Fruit fly (Drosophila melanogaster) whole organism, embryonic: ENCODE measurements around the gene Eig71Ei.

ENCODE experiments used
- Atf6 ChIP-seq: fragments of 200-800 bp; sonication (Bioruptor generic); IDR thresholded peaks from 2 replicates; pipeline ENCODE4 v1.3.6; 2022; ENCODE audit warnings: missing biosample characterization, missing genetic modification characterization
- B-H2 ChIP-seq: fragments of 200-800 bp; sonication (Bioruptor generic); optimal IDR thresholded peaks from 2 replicates; lab custom pipeline; 2018; ENCODE audit warnings: missing biosample characterization, mild to moderate bottlenecking, missing genetic modification characterization
- BtbVII ChIP-seq: fragments of 200-800 bp; sonication (Bioruptor generic); optimal IDR thresholded peaks from 3 replicates; lab custom pipeline; 2017; ENCODE audit warnings: missing biosample characterization, mild to moderate bottlenecking, missing genetic modification characterization
- CG11696 ChIP-seq: fragments of 200-800 bp; sonication (Bioruptor generic); IDR thresholded peaks from 2 replicates; pipeline ENCODE4 v1.3.6; 2022; ENCODE audit warnings: missing biosample characterization, missing genetic modification characterization
- CG13123 ChIP-seq: fragments of 200-800 bp; sonication (Bioruptor generic); optimal IDR thresholded peaks from 2 replicates; lab custom pipeline; 2016; ENCODE audit warnings: missing biosample characterization, missing genetic modification characterization
- CG13775 ChIP-seq: fragments of 200-800 bp; sonication (Bioruptor generic); optimal IDR thresholded peaks from 3 replicates; lab custom pipeline; 2017; ENCODE audit warnings: missing biosample characterization, mild to moderate bottlenecking, missing genetic modification characterization
- CG14050 ChIP-seq: fragments of 200-800 bp; sonication (Bioruptor generic); IDR thresholded peaks from 3 replicates; pipeline ENCODE4 v1.3.6; 2022; ENCODE audit warnings: missing biosample characterization, missing genetic modification characterization
- CG15514 ChIP-seq: fragments of 200-800 bp; sonication (Bioruptor generic); optimal IDR thresholded peaks from 3 replicates; lab custom pipeline; 2017; ENCODE audit warnings: missing biosample characterization, missing genetic modification characterization, mild to moderate bottlenecking, moderate library complexity, missing genetic modification reagents
- CG17385 ChIP-seq: fragments of 200-800 bp; sonication (Bioruptor generic); optimal IDR thresholded peaks from 3 replicates; lab custom pipeline; 2018; ENCODE audit warnings: missing biosample characterization, mild to moderate bottlenecking, missing genetic modification characterization
- CG17568 ChIP-seq: fragments of 200-800 bp; sonication (Bioruptor generic); optimal IDR thresholded peaks from 2 replicates; lab custom pipeline; 2018; ENCODE audit warnings: missing biosample characterization, mild to moderate bottlenecking, missing genetic modification characterization, moderate library complexity
- CG4854 ChIP-seq: fragments of 200-800 bp; sonication (Bioruptor generic); optimal IDR thresholded peaks from 2 replicates; lab custom pipeline; 2016; ENCODE audit warnings: missing biosample characterization, missing genetic modification characterization, inconsistent platforms
- CG7372 ChIP-seq: fragments of 200-800 bp; sonication (Bioruptor generic); IDR thresholded peaks from 2 replicates; pipeline ENCODE4 v1.3.6; 2022; ENCODE audit warnings: missing biosample characterization, missing genetic modification characterization
- CG7786 ChIP-seq: fragments of 200-800 bp; sonication (Bioruptor generic); optimal IDR thresholded peaks from 2 replicates; lab custom pipeline; 2016; ENCODE audit warnings: missing biosample characterization, missing genetic modification characterization
- CG8359 ChIP-seq: fragments of 200-800 bp; sonication (Bioruptor generic); optimal IDR thresholded peaks from 2 replicates; lab custom pipeline; 2017; ENCODE audit warnings: missing biosample characterization, mild to moderate bottlenecking, missing genetic modification characterization, borderline replicate concordance
- CG8924 ChIP-seq: fragments of 200-800 bp; optimal IDR thresholded peaks from 3 replicates; lab custom pipeline; 2019; ENCODE audit warnings: missing biosample characterization, mild to moderate bottlenecking, missing genetic modification characterization, moderate library complexity
- CG9437 ChIP-seq: fragments of 200-800 bp; sonication (Bioruptor generic); optimal IDR thresholded peaks from 2 replicates; lab custom pipeline; 2018; ENCODE audit warnings: missing biosample characterization, mild to moderate bottlenecking, missing genetic modification characterization
- CG9727 ChIP-seq: fragments of 200-800 bp; sonication (Bioruptor generic); optimal IDR thresholded peaks from 3 replicates; lab custom pipeline; 2017; ENCODE audit warnings: missing biosample characterization, mild to moderate bottlenecking, missing genetic modification characterization
- CG9817 ChIP-seq: fragments of 200-800 bp; sonication (Bioruptor generic); optimal IDR thresholded peaks from 2 replicates; lab custom pipeline; 2018; ENCODE audit warnings: missing biosample characterization, mild to moderate bottlenecking, missing genetic modification characterization, moderate library complexity
- CG9876 ChIP-seq: fragments of 200-800 bp; sonication (Bioruptor generic); optimal IDR thresholded peaks from 2 replicates; lab custom pipeline; 2016; ENCODE audit warnings: missing biosample characterization, missing genetic modification characterization
- Dp ChIP-seq: fragments of 200-800 bp; sonication (Bioruptor generic); optimal IDR thresholded peaks from 2 replicates; lab custom pipeline; 2018; ENCODE audit warnings: missing biosample characterization, mild to moderate bottlenecking, missing genetic modification characterization, moderate library complexity
- HmgD ChIP-seq: fragments of 200-800 bp; sonication (Bioruptor generic); optimal IDR thresholded peaks from 3 replicates; lab custom pipeline; 2016; ENCODE audit warnings: missing biosample characterization, missing genetic modification characterization
- Hr78 ChIP-seq, 2 experiments: fragments of 200-800 bp in 1 of 2; fragments of >200 bp in 1 of 2; sonication (Bioruptor generic) in 1 of 2; optimal IDR thresholded peaks; 2 replicates each; lab custom pipeline; 2017 to 2019; ENCODE audit warnings: missing biosample characterization in 2 of 2, missing genetic modification characterization in 2 of 2, mild to moderate bottlenecking in 1 of 2, moderate library complexity in 1 of 2
- Jarid2 ChIP-seq: fragments of 200-800 bp; sonication (Bioruptor generic); optimal IDR thresholded peaks from 3 replicates; lab custom pipeline; 2017; ENCODE audit warnings: mild to moderate bottlenecking, missing biosample characterization, missing genetic modification reagents, missing genetic modification characterization
- Max ChIP-seq: fragments of 200-800 bp; sonication (Bioruptor generic); optimal IDR thresholded peaks from 2 replicates; lab custom pipeline; 2016; ENCODE audit warnings: missing biosample characterization, mild to moderate bottlenecking, missing genetic modification characterization
- Optix ChIP-seq: fragments of 200-800 bp; sonication (Bioruptor generic); IDR thresholded peaks from 3 replicates; pipeline ENCODE4 v1.3.6; 2022; ENCODE audit warnings: missing biosample characterization, missing genetic modification characterization
- Scr ChIP-seq: fragments of 200-800 bp; sonication (Bioruptor generic); IDR thresholded peaks from 2 replicates; pipeline ENCODE4 v1.3.6; 2022; ENCODE audit warnings: missing biosample characterization, missing genetic modification characterization; ENCODE audit not compliant: partially characterized antibody
- Trl ChIP-seq, 3 experiments: fragments of >200 bp in 2 of 3; fragments of 200-800 bp in 1 of 3; sonication (Bioruptor generic) in 1 of 3; optimal IDR thresholded peaks; 2 replicates in 1 of 3; 3 replicates in 2 of 3; lab custom pipeline; 2016 to 2017; ENCODE audit warnings: missing biosample characterization in 1 of 3, missing genetic modification characterization in 1 of 3
- abd-A ChIP-seq: fragments of 200-800 bp; sonication (Bioruptor generic); optimal IDR thresholded peaks from 3 replicates; lab custom pipeline; 2019; ENCODE audit warnings: missing biosample characterization, mild to moderate bottlenecking, missing genetic modification characterization, moderate library complexity
- ase ChIP-seq: fragments of 200-800 bp; sonication (Bioruptor generic); IDR thresholded peaks from 3 replicates; pipeline ENCODE4 v1.3.6; 2022; ENCODE audit warnings: missing biosample characterization, missing genetic modification characterization
- bbx ChIP-seq: fragments of 200-800 bp; sonication (Bioruptor generic); IDR thresholded peaks from 2 replicates; pipeline ENCODE4 v1.3.6; 2022; ENCODE audit warnings: missing biosample characterization, missing genetic modification characterization; ENCODE audit not compliant: partially characterized antibody
- chinmo ChIP-seq: fragments of 200-800 bp; sonication (Bioruptor generic); IDR thresholded peaks from 4 replicates; pipeline ENCODE4 v1.3.6; 2022; ENCODE audit warnings: missing biosample characterization, missing genetic modification characterization; ENCODE audit not compliant: partially characterized antibody
- danr ChIP-seq: fragments of 200-800 bp; sonication (Bioruptor generic); IDR thresholded peaks from 2 replicates; pipeline ENCODE4 v1.3.6; 2022; ENCODE audit warnings: missing biosample characterization, missing genetic modification characterization
- dmrt99B ChIP-seq: fragments of 200-800 bp; sonication (Bioruptor generic); optimal IDR thresholded peaks from 2 replicates; lab custom pipeline; 2018; ENCODE audit warnings: missing biosample characterization, mild to moderate bottlenecking, missing genetic modification characterization, moderate library complexity
- gro ChIP-seq: fragments of 200-800 bp; sonication (Bioruptor generic); optimal IDR thresholded peaks from 2 replicates; lab custom pipeline; 2016; ENCODE audit warnings: missing biosample characterization, missing genetic modification characterization
- gsb-n ChIP-seq: fragments of 200-800 bp; sonication (Bioruptor generic); optimal IDR thresholded peaks from 3 replicates; lab custom pipeline; 2018; ENCODE audit warnings: missing biosample characterization, mild to moderate bottlenecking, missing genetic modification characterization
- kni ChIP-seq: fragments of 200-800 bp; sonication (Bioruptor generic); optimal IDR thresholded peaks from 3 replicates; lab custom pipeline; 2017; ENCODE audit warnings: mild to moderate bottlenecking, missing biosample characterization, missing genetic modification reagents, missing genetic modification characterization
- mld ChIP-seq: fragments of 200-800 bp; sonication (Bioruptor generic); IDR thresholded peaks from 3 replicates; pipeline ENCODE4 v1.3.6; 2022; ENCODE audit warnings: missing biosample characterization, missing genetic modification characterization; ENCODE audit not compliant: partially characterized antibody
- nerfin-1 ChIP-seq: fragments of 200-800 bp; sonication (Bioruptor generic); optimal IDR thresholded peaks from 3 replicates; lab custom pipeline; 2019; ENCODE audit warnings: missing biosample characterization, mild to moderate bottlenecking, missing genetic modification characterization, moderate library complexity
- oc ChIP-seq: fragments of 200-800 bp; sonication (Bioruptor generic); optimal IDR thresholded peaks from 2 replicates; lab custom pipeline; 2018; ENCODE audit warnings: missing biosample characterization, mild to moderate bottlenecking, missing genetic modification characterization, moderate library complexity
- pros ChIP-seq: fragments of 200-800 bp; sonication (Bioruptor generic); optimal IDR thresholded peaks from 3 replicates; lab custom pipeline; 2019; ENCODE audit warnings: missing biosample characterization, mild to moderate bottlenecking, missing genetic modification characterization, moderate library complexity
- psq ChIP-seq: fragments of 200-800 bp; sonication (Bioruptor generic); optimal IDR thresholded peaks from 2 replicates; lab custom pipeline; 2017; ENCODE audit warnings: missing biosample characterization, missing genetic modification characterization
- sens ChIP-seq: fragments of 200-800 bp; sonication (Bioruptor generic); peaks from one replicate; lab custom pipeline; 2016; ENCODE audit warnings: missing biosample characterization, missing genetic modification characterization
- seq ChIP-seq: fragments of 200-800 bp; sonication (Bioruptor generic); IDR thresholded peaks from 2 replicates; pipeline ENCODE4 v1.3.6; 2022; ENCODE audit warnings: missing biosample characterization, missing genetic modification characterization
- slbo ChIP-seq: fragments of 200-800 bp; sonication (Bioruptor generic); IDR thresholded peaks from 2 replicates; pipeline ENCODE4 v1.3.6; 2022; ENCODE audit warnings: missing biosample characterization, missing genetic modification characterization
- stc ChIP-seq: fragments of 200-800 bp; sonication (Bioruptor generic); IDR thresholded peaks from 2 replicates; pipeline ENCODE4 v1.3.6; 2022; ENCODE audit warnings: missing biosample characterization, missing genetic modification characterization
- sug ChIP-seq: fragments of 200-800 bp; optimal IDR thresholded peaks from 2 replicates; lab custom pipeline; 2019; ENCODE audit warnings: missing biosample characterization, mild to moderate bottlenecking, missing genetic modification characterization, moderate library complexity
- usp ChIP-seq: fragments of >200 bp; optimal IDR thresholded peaks from 2 replicates; lab custom pipeline; 2017; ENCODE audit warnings: missing biosample characterization, missing genetic modification characterization
- zfh1 ChIP-seq: fragments of 200-800 bp; sonication (Bioruptor generic); IDR thresholded peaks from 3 replicates; pipeline ENCODE4 v1.3.6; 2022; ENCODE audit warnings: missing biosample characterization, missing genetic modification characterization

Eig71Ei gene

DNA sequence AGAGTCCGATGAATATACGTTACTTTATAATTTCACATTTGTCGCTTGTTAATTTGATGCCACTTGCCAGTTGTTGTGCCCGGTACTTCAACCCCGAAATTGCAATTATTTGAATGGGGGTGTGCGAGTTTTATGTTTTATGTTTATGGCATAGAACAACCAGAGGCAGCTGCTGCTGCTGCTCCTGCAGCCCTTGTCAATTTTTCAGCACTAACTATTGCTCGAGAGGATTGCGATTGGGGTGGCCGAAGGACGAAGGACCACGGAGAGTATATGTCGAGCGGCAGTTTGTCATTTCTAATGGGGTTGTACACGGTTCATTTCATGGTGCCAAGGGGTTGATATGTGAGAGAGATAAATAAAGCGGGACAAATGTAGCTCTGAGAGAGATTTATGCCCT is 35.4 kb upstream of the Eig71Ei start (continued):
- TF ChIP-seq gro (GFP tag; lab: Kevin White, UChicago) (no peak), seq (GFP tag; lab: Robert Waterston, UW) (peak; percentile 74; the same call in 1 of the 2 replicates), CG9727 (GFP tag; lab: Kevin White, UChicago) (no peak), pros (GFP tag; lab: Kevin White, UChicago) (peak; percentile 72), CG8359 (no peak), bbx (GFP tag; lab: Robert Waterston, UW) (no peak), BtbVII (GFP tag; lab: Kevin White, UChicago) (no peak), kni (GFP tag; lab: Kevin White, UChicago) (peak; percentile 18), CG7372 (GFP tag; lab: Robert Waterston, UW) (no peak), zfh1 (GFP tag; lab: Robert Waterston, UW) (0 out of 3 replicates have a peak, but pooled peaks have one; percentile 12), CG11696 (no peak), CG14050 (GFP tag; lab: Robert Waterston, UW) (no peak), danr (GFP tag; lab: Robert Waterston, UW) (no peak), CG9437 (GFP tag; lab: Kevin White, UChicago) (no peak), ase (peak; percentile 50; the same call in 1 of the 3 replicates), CG13775 (GFP tag; lab: Kevin White, UChicago) (no peak), nerfin-1 (tag; lab: Kevin White, UChicago) (peak; percentile 33), CG17568 (GFP tag; lab: Kevin White, UChicago) (no peak), stc (no peak), CG9876 (GFP tag; lab: Kevin White, UChicago) (no peak), usp (GFP tag; lab: Kevin White, UChicago) (no peak), CG9817 (tag; lab: Kevin White, UChicago) (no peak), gsb-n (peak; percentile 27), Trl (optimal IDR thresholded peaks at IDR 0.05; lab: Kevin White, UChicago) (peak in 1 of 2 experiments; percentile 19), Trl (GFP tag; optimal IDR thresholded peaks at IDR 0.05; lab: Kevin White, UChicago) (no peak), Optix (GFP tag; lab: Robert Waterston, UW) (no peak), Dp (GFP tag; lab: Kevin White, UChicago) (no peak), abd-A (tag; lab: Kevin White, UChicago) (peak; percentile 17), HmgD (GFP tag; lab: Kevin White, UChicago) (no peak), psq (GFP tag; lab: Kevin White, UChicago) (no peak), Jarid2 (GFP tag; lab: Kevin White, UChicago) (no peak), CG17385 (GFP tag; lab: Kevin White, UChicago) (no peak), CG8924 (tag; lab: Kevin White, UChicago) (peak; percentile 35), CG15514 (no peak)

DNA sequence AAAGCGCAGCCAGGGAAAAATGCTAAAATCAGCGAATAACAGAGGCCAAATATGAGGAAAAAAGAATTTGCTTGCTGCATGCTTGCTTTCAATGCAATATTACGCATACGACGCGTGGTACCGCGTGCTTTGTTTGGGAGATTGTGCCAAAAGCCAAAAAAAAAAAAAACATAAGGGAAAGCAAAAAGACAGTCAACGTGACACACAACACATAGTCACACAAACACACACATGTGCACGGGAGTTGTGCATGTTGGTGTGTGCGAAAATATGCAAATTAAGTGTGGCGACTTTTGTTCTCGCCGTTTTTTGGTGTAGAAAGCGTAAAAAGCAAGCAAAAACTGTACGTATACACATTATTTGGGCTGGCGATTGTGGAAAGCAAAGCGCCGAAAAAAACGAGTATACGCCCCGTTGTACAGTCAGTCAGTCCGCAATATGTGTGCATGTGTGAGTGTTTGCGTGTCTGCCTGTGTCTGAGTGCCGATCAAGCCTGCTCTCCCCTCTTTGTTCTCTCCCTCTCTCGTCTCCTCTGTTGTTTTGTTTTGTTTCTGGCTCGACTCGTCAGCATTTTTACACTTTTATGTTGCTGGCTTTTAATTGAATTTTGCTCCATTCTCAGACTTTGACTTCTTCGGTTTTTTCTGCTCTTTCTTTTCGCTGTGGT is 34.4 kb upstream of the Eig71Ei start:
- no peak for TF ChIP-seq Dp (GFP tag; lab: Kevin White, UChicago)
- TF ChIP-seq Max, result no peak
- no peak for TF ChIP-seq CG4854 (GFP tag; lab: Kevin White, UChicago)
- no peak for TF ChIP-seq Jarid2 (GFP tag; lab: Kevin White, UChicago)
- no peak for TF ChIP-seq Scr (GFP tag; lab: Robert Waterston, UW)
- TF ChIP-seq oc (tag; lab: Kevin White, UChicago), result no peak
- TF ChIP-seq slbo (GFP tag; lab: Robert Waterston, UW), result no peak
- no peak for TF ChIP-seq CG7786 (GFP tag; lab: Kevin White, UChicago)
- no peak for TF ChIP-seq CG14050 (GFP tag; lab: Robert Waterston, UW)
- TF ChIP-seq sug (tag; lab: Kevin White, UChicago), result no peak
- no peak for TF ChIP-seq dmrt99B (tag; lab: Kevin White, UChicago)
- TF ChIP-seq mld (GFP tag; lab: Robert Waterston, UW), result no peak
- no peak for TF ChIP-seq CG13123 (GFP tag; lab: Kevin White, UChicago)
- TF ChIP-seq B-H2 (GFP tag; lab: Kevin White, UChicago), result no peak
- peak; percentile 93 for TF ChIP-seq chinmo (GFP tag; lab: Robert Waterston, UW)
- no peak for TF ChIP-seq Hr78 (GFP tag; optimal IDR thresholded peaks at IDR 0.05; lab: Kevin White, UChicago)
- peak; percentile 68 for TF ChIP-seq sens (GFP tag; lab: Kevin White, UChicago)
- TF ChIP-seq Atf6 (GFP tag; lab: Robert Waterston, UW), result no peak
